Fruit fly (Drosophila melanogaster) whole organism, embryonic: Measurements from ENCODE around the gene CG13088.

Experiments used
- Atf-2 ChIP-seq: fragments of 200-800 bp; sonication (Bioruptor generic); optimal IDR thresholded peaks from 2 replicates; lab custom pipeline; 2016; ENCODE audit warnings: missing biosample characterization, missing genetic modification characterization
- CG10654 ChIP-seq: fragments of 200-800 bp; sonication (Bioruptor generic); optimal IDR thresholded peaks from 2 replicates; lab custom pipeline; 2016; ENCODE audit warnings: missing biosample characterization, missing genetic modification characterization
- CG11398 ChIP-seq: fragments of 200-800 bp; sonication (Bioruptor generic); optimal IDR thresholded peaks from 2 replicates; lab custom pipeline; 2016; ENCODE audit warnings: missing biosample characterization, missing genetic modification characterization
- CG11456 ChIP-seq: fragments of 200-800 bp; sonication (Bioruptor generic); IDR thresholded peaks from 3 replicates; pipeline ENCODE4 v1.3.6; 2022; ENCODE audit warnings: missing biosample characterization, missing genetic modification characterization
- CG13424 ChIP-seq: fragments of 200-800 bp; sonication (Bioruptor generic); optimal IDR thresholded peaks from 2 replicates; lab custom pipeline; 2019; ENCODE audit warnings: missing biosample characterization, mild to moderate bottlenecking, missing genetic modification characterization, moderate library complexity
- CG17802 ChIP-seq: fragments of 200-800 bp; sonication (Bioruptor generic); optimal IDR thresholded peaks from 2 replicates; lab custom pipeline; 2018; ENCODE audit warnings: missing biosample characterization, mild to moderate bottlenecking, missing genetic modification characterization, moderate library complexity
- CG32767 ChIP-seq: fragments of 200-800 bp; sonication (Bioruptor generic); IDR thresholded peaks from 2 replicates; pipeline ENCODE4 v1.3.6; 2022; ENCODE audit warnings: missing biosample characterization, missing genetic modification characterization
- CG4424 ChIP-seq: fragments of 200-800 bp; sonication (Bioruptor generic); optimal IDR thresholded peaks from 3 replicates; lab custom pipeline; 2016; ENCODE audit warnings: missing biosample characterization, missing genetic modification characterization
- CG5245 ChIP-seq: fragments of 200-800 bp; sonication (Bioruptor generic); optimal IDR thresholded peaks from 3 replicates; lab custom pipeline; 2016; ENCODE audit warnings: missing biosample characterization, missing genetic modification characterization
- CG6654 ChIP-seq: fragments of 200-800 bp; sonication (Bioruptor generic); optimal IDR thresholded peaks from 2 replicates; lab custom pipeline; 2017; ENCODE audit warnings: missing biosample characterization, mild to moderate bottlenecking, missing genetic modification characterization
- CG6765 ChIP-seq: fragments of 200-800 bp; sonication (Bioruptor generic); optimal IDR thresholded peaks from 3 replicates; lab custom pipeline; 2017; ENCODE audit warnings: missing biosample characterization, mild to moderate bottlenecking, missing genetic modification characterization
- CG7271 ChIP-seq: fragments of 200-800 bp; sonication (Bioruptor generic); optimal IDR thresholded peaks from 2 replicates; lab custom pipeline; 2018; ENCODE audit warnings: missing biosample characterization, mild to moderate bottlenecking, missing genetic modification characterization, moderate library complexity
- CG7839 ChIP-seq: fragments of 200-800 bp; sonication (Bioruptor generic); optimal IDR thresholded peaks from 3 replicates; lab custom pipeline; 2018; ENCODE audit warnings: missing biosample characterization, mild to moderate bottlenecking, missing genetic modification characterization, moderate library complexity
- CG9876 ChIP-seq: fragments of 200-800 bp; sonication (Bioruptor generic); optimal IDR thresholded peaks from 2 replicates; lab custom pipeline; 2016; ENCODE audit warnings: missing biosample characterization, missing genetic modification characterization
- CoRest ChIP-seq: fragments of 200-800 bp; sonication (Bioruptor generic); optimal IDR thresholded peaks from 3 replicates; lab custom pipeline; 2018; ENCODE audit warnings: missing biosample characterization, mild to moderate bottlenecking, missing genetic modification characterization, moderate library complexity
- Deaf1 ChIP-seq: fragments of 200-800 bp; optimal IDR thresholded peaks from 3 replicates; lab custom pipeline; 2019; ENCODE audit warnings: missing biosample characterization, mild to moderate bottlenecking, missing genetic modification characterization, moderate library complexity
- E2f1 ChIP-seq: fragments of 200-800 bp; sonication (Bioruptor generic); IDR thresholded peaks from 2 replicates; pipeline ENCODE4 v1.3.6; 2022; ENCODE audit warnings: missing biosample characterization, missing genetic modification characterization
- E2f2 ChIP-seq: fragments of 200-800 bp; sonication (Bioruptor generic); IDR thresholded peaks from 2 replicates; pipeline ENCODE4 v1.3.6; 2022; ENCODE audit warnings: missing biosample characterization, missing genetic modification characterization
- Ets65A ChIP-seq: fragments of 200-800 bp; sonication (Bioruptor generic); peaks from one replicate; lab custom pipeline; 2016; ENCODE audit warnings: missing biosample characterization, missing genetic modification characterization
- GATAe ChIP-seq: fragments of 200-800 bp; sonication (Bioruptor generic); conservative IDR thresholded peaks from 2 replicates; pipeline ENCODE4 v1.3.6; 2022; ENCODE audit warnings: missing biosample characterization, missing genetic modification characterization
- Hey ChIP-seq: fragments of 200-800 bp; sonication (Bioruptor generic); optimal IDR thresholded peaks from 3 replicates; lab custom pipeline; 2018; ENCODE audit warnings: missing biosample characterization, mild to moderate bottlenecking, missing genetic modification characterization
- Hmx ChIP-seq: fragments of 200-800 bp; sonication (Bioruptor generic); optimal IDR thresholded peaks from 2 replicates; lab custom pipeline; 2016; ENCODE audit warnings: missing biosample characterization, missing genetic modification characterization
- Hr51 ChIP-seq, 2 experiments: fragments of 200-800 bp; sonication (Bioruptor generic); optimal IDR thresholded peaks; 2 replicates in 1 of 2; 3 replicates in 1 of 2; lab custom pipeline; 2016 to 2018; ENCODE audit warnings: missing biosample characterization in 2 of 2, missing genetic modification characterization in 2 of 2, mild to moderate bottlenecking in 1 of 2, moderate library complexity in 1 of 2
- Lim3 ChIP-seq: fragments of 200-800 bp; sonication (Bioruptor generic); IDR thresholded peaks from 2 replicates; pipeline ENCODE4 v1.3.6; 2022; ENCODE audit warnings: missing biosample characterization, missing genetic modification characterization
- MTF-1 ChIP-seq: fragments of 200-800 bp; sonication (Bioruptor generic); optimal IDR thresholded peaks from 2 replicates; lab custom pipeline; 2018; ENCODE audit warnings: missing biosample characterization, mild to moderate bottlenecking, missing genetic modification characterization, borderline replicate concordance
- Meics ChIP-seq: fragments of 200-800 bp; sonication (Bioruptor generic); optimal IDR thresholded peaks from 2 replicates; lab custom pipeline; 2017; ENCODE audit warnings: missing biosample characterization, mild to moderate bottlenecking, missing genetic modification characterization
- Nf-YC ChIP-seq: fragments of 200-800 bp; optimal IDR thresholded peaks from 3 replicates; lab custom pipeline; 2019; ENCODE audit warnings: missing biosample characterization, mild to moderate bottlenecking, missing genetic modification characterization, moderate library complexity
- PHDP ChIP-seq: fragments of 200-800 bp; sonication (Bioruptor generic); optimal IDR thresholded peaks from 3 replicates; lab custom pipeline; 2018; ENCODE audit warnings: missing biosample characterization, mild to moderate bottlenecking, missing genetic modification characterization, moderate library complexity
- Sin3A ChIP-seq: fragments of >200 bp; optimal IDR thresholded peaks from 2 replicates; lab custom pipeline; 2018
- Sry-δ ChIP-seq: fragments of 200-800 bp; sonication (Bioruptor generic); optimal IDR thresholded peaks from 2 replicates; lab custom pipeline; 2016; ENCODE audit warnings: missing biosample characterization, missing genetic modification characterization
- Xbp1 ChIP-seq: fragments of 200-800 bp; sonication (Bioruptor generic); optimal IDR thresholded peaks from 3 replicates; lab custom pipeline; 2016; ENCODE audit warnings: missing biosample characterization, mild to moderate bottlenecking, missing genetic modification characterization
- al ChIP-seq: fragments of 200-800 bp; sonication (Bioruptor generic); IDR thresholded peaks from 2 replicates; pipeline ENCODE4 v1.3.6; 2022; ENCODE audit warnings: missing biosample characterization, missing genetic modification characterization
- cad ChIP-seq: fragments of >200 bp; optimal IDR thresholded peaks from 2 replicates; lab custom pipeline; 2017; ENCODE audit warnings: missing biosample characterization, missing genetic modification characterization
- chn ChIP-seq: fragments of 200-800 bp; sonication (Bioruptor generic); optimal IDR thresholded peaks from 2 replicates; lab custom pipeline; 2016; ENCODE audit warnings: missing biosample characterization, missing genetic modification characterization
- ci ChIP-seq: fragments of 200-800 bp; sonication (Bioruptor generic); IDR thresholded peaks from 3 replicates; pipeline ENCODE4 v1.3.6; 2022; ENCODE audit warnings: missing biosample characterization, missing genetic modification characterization
- danr ChIP-seq: fragments of 200-800 bp; sonication (Bioruptor generic); IDR thresholded peaks from 2 replicates; pipeline ENCODE4 v1.3.6; 2022; ENCODE audit warnings: missing biosample characterization, missing genetic modification characterization
- exex ChIP-seq: fragments of 200-800 bp; sonication (Bioruptor generic); optimal IDR thresholded peaks from 4 replicates; lab custom pipeline; 2018; ENCODE audit warnings: missing biosample characterization, mild to moderate bottlenecking, missing genetic modification characterization, moderate library complexity
- gcm2 ChIP-seq: fragments of 200-800 bp; sonication (Bioruptor generic); optimal IDR thresholded peaks from 2 replicates; lab custom pipeline; 2016; ENCODE audit warnings: missing biosample characterization, missing genetic modification characterization
- gfzf ChIP-seq: fragments of 200-800 bp; sonication (Bioruptor generic); optimal IDR thresholded peaks from 2 replicates; lab custom pipeline; 2016; ENCODE audit warnings: missing biosample characterization, mild to moderate bottlenecking, missing genetic modification characterization, moderate library complexity
- grn ChIP-seq: fragments of 200-800 bp; sonication (Bioruptor generic); optimal IDR thresholded peaks from 3 replicates; lab custom pipeline; 2017; ENCODE audit warnings: missing biosample characterization, missing genetic modification characterization
- mirr ChIP-seq: fragments of 200-800 bp; sonication (Bioruptor generic); optimal IDR thresholded peaks from 3 replicates; lab custom pipeline; 2018; ENCODE audit warnings: missing biosample characterization, mild to moderate bottlenecking, missing genetic modification characterization
- nmo ChIP-seq: fragments of 200-800 bp; sonication (Bioruptor generic); optimal IDR thresholded peaks from 2 replicates; lab custom pipeline; 2018; ENCODE audit warnings: missing biosample characterization, mild to moderate bottlenecking, missing genetic modification characterization, moderate library complexity
- prd ChIP-seq, 3 experiments: fragments of >200 bp in 2 of 3; fragments of 200-800 bp in 1 of 3; sonication (Bioruptor generic) in 1 of 3; optimal IDR thresholded peaks in 2 of 3; IDR thresholded peaks in 1 of 3; 2 replicates in 2 of 3; 3 replicates in 1 of 3; pipeline versions ENCODE4 v1.3.6 to Lab custom; 2017 to 2022; ENCODE audit warnings: missing biosample characterization in 1 of 3, missing genetic modification characterization in 1 of 3
- sd ChIP-seq: fragments of 200-800 bp; sonication (Bioruptor generic); optimal IDR thresholded peaks from 3 replicates; lab custom pipeline; 2018; ENCODE audit warnings: missing biosample characterization, mild to moderate bottlenecking, missing genetic modification characterization, moderate library complexity
- sisA ChIP-seq: fragments of 200-800 bp; sonication (Bioruptor generic); IDR thresholded peaks from 2 replicates; pipeline ENCODE4 v1.3.6; 2022; ENCODE audit warnings: missing biosample characterization, missing genetic modification characterization
- slp2 ChIP-seq: fragments of 200-800 bp; sonication (Bioruptor generic); optimal IDR thresholded peaks from 2 replicates; lab custom pipeline; 2016; ENCODE audit warnings: missing biosample characterization, missing genetic modification characterization
- sob ChIP-seq: fragments of 200-800 bp; sonication (Bioruptor generic); IDR thresholded peaks from 2 replicates; pipeline ENCODE4 v1.3.6; 2022; ENCODE audit warnings: missing biosample characterization, missing genetic modification characterization
- tap ChIP-seq: fragments of 200-800 bp; optimal IDR thresholded peaks from 3 replicates; lab custom pipeline; 2019; ENCODE audit warnings: missing biosample characterization, mild to moderate bottlenecking, missing genetic modification characterization, moderate library complexity
- tup ChIP-seq: fragments of 200-800 bp; sonication (Bioruptor generic); optimal IDR thresholded peaks from 2 replicates; lab custom pipeline; 2016; ENCODE audit warnings: missing biosample characterization, mild to moderate bottlenecking, missing genetic modification characterization, moderate library complexity
- vnd ChIP-seq: fragments of 200-800 bp; sonication (Bioruptor generic); IDR thresholded peaks from 3 replicates; pipeline ENCODE4 v1.3.6; 2022; ENCODE audit warnings: missing biosample characterization, missing genetic modification characterization; ENCODE audit not compliant: partially characterized antibody

CG13088 gene

DNA sequence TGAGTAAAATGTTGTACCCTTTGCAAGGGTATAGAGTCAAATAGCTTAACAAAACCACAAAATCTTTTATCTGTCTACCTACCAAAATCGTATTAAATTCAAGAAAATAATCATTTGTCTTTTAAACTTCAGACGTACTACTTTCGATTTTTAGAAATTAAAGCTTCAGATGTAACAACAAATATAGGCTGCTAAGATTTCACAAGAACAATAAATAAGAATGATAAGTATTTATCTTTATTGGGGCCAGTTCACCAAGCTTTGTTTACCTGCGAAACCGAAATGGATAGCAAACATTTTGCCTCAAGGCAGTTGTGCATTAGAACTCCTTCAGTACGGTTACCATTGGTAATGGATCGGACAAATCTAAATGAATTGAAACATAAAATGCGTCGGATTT, 1.7 kb downstream of the CG13088 start, which contains the start of gene CG43400:
Gene CG43400 (plus strand): TSS at position 301 of the 400 bp plus-strand sequence.
- TF ChIP-seq tup (GFP tag; lab: Kevin White, UChicago) = no peak
- TF ChIP-seq CG11398 = no peak
- no peak for TF ChIP-seq tap (tag; lab: Kevin White, UChicago)
- TF ChIP-seq E2f1 (GFP tag; lab: Robert Waterston, UW) = no peak
- no peak for TF ChIP-seq Hey (tag; lab: Kevin White, UChicago)

DNA sequence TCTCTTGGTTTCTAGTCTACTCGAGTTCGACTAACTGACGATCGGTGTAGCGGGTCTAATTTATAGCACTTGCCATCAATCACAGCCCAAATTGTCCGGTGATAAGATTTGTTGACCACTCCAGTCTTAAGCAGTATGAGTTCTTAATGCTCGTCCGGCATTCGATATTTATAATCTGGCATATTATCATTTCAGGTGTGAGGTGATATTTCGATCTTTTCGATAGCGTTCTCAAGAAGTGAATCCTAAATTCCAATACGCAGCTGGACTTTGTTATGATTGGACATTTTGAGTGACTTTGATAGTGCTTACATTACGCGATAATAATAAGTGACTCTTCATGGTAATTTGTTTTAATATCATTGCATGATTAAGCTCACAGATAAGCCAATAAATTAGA, 7.5 kb downstream of the CG13088 start, which contains the start of gene Bace:
Gene Bace (minus strand): TSS at position 39 of the 400 bp plus-strand sequence.
- TF ChIP-seq CG9876 (no peak), Deaf1 (tag; lab: Kevin White, UChicago) (no peak), mirr (GFP tag; lab: Kevin White, UChicago) (peak; percentile 70), prd (optimal IDR thresholded peaks at IDR 0.05; lab: Kevin White, UChicago) (no peak), prd (GFP tag; IDR thresholded peaks at IDR 0.05; lab: Robert Waterston, UW) (no peak), ci (GFP tag; lab: Robert Waterston, UW) (no peak), CG7271 (no peak), Hr51 (GFP tag; optimal IDR thresholded peaks at IDR 0.05; lab: Kevin White, UChicago) (no peak), cad (GFP tag; lab: Kevin White, UChicago) (no peak), sob (GFP tag; lab: Robert Waterston, UW) (no peak), CoRest (no peak), vnd (0 out of 3 replicates have a peak, but pooled peaks have one; percentile 40), CG13424 (no peak), gcm2 (GFP tag; lab: Kevin White, UChicago) (no peak), E2f2 (GFP tag; lab: Robert Waterston, UW) (no peak), gfzf (GFP tag; lab: Kevin White, UChicago) (no peak), CG6654 (GFP tag; lab: Kevin White, UChicago) (no peak), Ets65A (GFP tag; lab: Kevin White, UChicago) (peak; percentile 49), al (GFP tag; lab: Robert Waterston, UW) (no peak), grn (GFP tag; lab: Kevin White, UChicago) (peak; percentile 85), nmo (GFP tag; lab: Kevin White, UChicago) (no peak), Sin3A (no peak), Xbp1 (GFP tag; lab: Kevin White, UChicago) (no peak), Atf-2 (GFP tag; lab: Kevin White, UChicago) (no peak), GATAe (GFP tag; lab: Robert Waterston, UW) (peak; percentile 45; the same call in 1 of the 2 replicates), chn (GFP tag; lab: Kevin White, UChicago) (no peak), exex (tag; lab: Kevin White, UChicago) (peak; percentile 93), Nf-YC (tag; lab: Kevin White, UChicago) (no peak), Sry-δ (GFP tag; lab: Kevin White, UChicago) (no peak), CG4424 (no peak), CG32767 (GFP tag; lab: Robert Waterston, UW) (no peak), CG17802 (tag; lab: Kevin White, UChicago) (no peak), Meics (GFP tag; lab: Kevin White, UChicago) (no peak), sd (peak; percentile 53), CG10654 (GFP tag; lab: Kevin White, UChicago) (no peak), PHDP (tag; lab: Kevin White, UChicago) (no peak), CG7839 (tag; lab: Kevin White, UChicago) (no peak), Hmx (GFP tag; lab: Kevin White, UChicago) (no peak), MTF-1 (GFP tag; lab: Kevin White, UChicago) (no peak), Lim3 (GFP tag; lab: Robert Waterston, UW) (no peak), CG6765 (GFP tag; lab: Kevin White, UChicago) (no peak), slp2 (GFP tag; lab: Kevin White, UChicago) (no peak), CG5245 (no peak), danr (GFP tag; lab: Robert Waterston, UW) (no peak), sisA (no peak), CG11456 (GFP tag; lab: Robert Waterston, UW) (no peak), tap (tag; lab: Kevin White, UChicago) (no peak)
